Worm (Caenorhabditis elegans) whole organism, early embryonic: ENCODE results near the gene Y46E12A.3.

Source experiments
- B0310.2 ChIP-seq: sonication (generic microtip); optimal IDR thresholded peaks from 2 replicates; lab custom pipeline; 2016; ENCODE audit warnings: mild to moderate bottlenecking, missing genetic modification characterization, missing compliant biosample characterization
- F13C5.2 ChIP-seq: sonication (generic microtip); optimal IDR thresholded peaks from 2 replicates; lab custom pipeline; 2017; ENCODE audit warnings: mild to moderate bottlenecking, missing genetic modification characterization, inconsistent platforms, missing compliant biosample characterization
- aly-1 ChIP-seq: sonication (generic microtip); optimal IDR thresholded peaks from 2 replicates; lab custom pipeline; 2016; ENCODE audit warnings: missing genetic modification characterization, missing compliant biosample characterization
- ama-1 ChIP-seq: fragments of 150-350 bp; optimal IDR thresholded peaks from 2 replicates; lab custom pipeline; 2014
- ceh-13 ChIP-seq: fragments of 200-800 bp; sonication (Bioruptor generic); optimal IDR thresholded peaks from 2 replicates; lab custom pipeline; 2018; ENCODE audit warnings: mild to moderate bottlenecking, missing genetic modification characterization, missing compliant biosample characterization
- ceh-36 ChIP-seq: sonication (generic microtip); optimal IDR thresholded peaks from 2 replicates; lab custom pipeline; 2016; ENCODE audit warnings: missing genetic modification characterization, inconsistent platforms, missing compliant biosample characterization
- ets-7 ChIP-seq: sonication (generic microtip); optimal IDR thresholded peaks from 2 replicates; lab custom pipeline; 2016; ENCODE audit warnings: missing genotype, missing genetic modification characterization, missing compliant biosample characterization
- flt-1 ChIP-seq: fragments of 200-800 bp; sonication (Bioruptor generic); IDR thresholded peaks from 2 replicates; pipeline ENCODE4 v1.3.6; 2022; ENCODE audit warnings: missing genetic modification characterization, missing compliant biosample characterization
- hmbx-1 ChIP-seq: sonication (generic microtip); optimal IDR thresholded peaks from 2 replicates; lab custom pipeline; 2016; ENCODE audit warnings: mild to moderate bottlenecking, missing genetic modification characterization, missing compliant biosample characterization
- hmg-4 ChIP-seq: fragments of 200-800 bp; sonication (Bioruptor generic); optimal IDR thresholded peaks from 2 replicates; lab custom pipeline; 2018; ENCODE audit warnings: mild to moderate bottlenecking, missing genetic modification characterization, missing compliant biosample characterization
- hnd-1 ChIP-seq: sonication (generic microtip); optimal IDR thresholded peaks from 2 replicates; lab custom pipeline; 2016; ENCODE audit warnings: missing genetic modification characterization, missing compliant biosample characterization
- pes-1 ChIP-seq: fragments of 200-800 bp; sonication (Bioruptor generic); IDR thresholded peaks from 2 replicates; pipeline ENCODE4 v1.3.6; 2022; ENCODE audit warnings: missing genetic modification reagents, missing genetic modification characterization, missing compliant biosample characterization
- scrt-1 ChIP-seq: fragments of 200-800 bp; sonication (Bioruptor generic); IDR thresholded peaks from 2 replicates; pipeline ENCODE4 v1.3.6; 2022; ENCODE audit warnings: missing genetic modification characterization, missing compliant biosample characterization
- sea-1 ChIP-seq: fragments of 200-800 bp; sonication (Bioruptor generic); conservative IDR thresholded peaks from 2 replicates; pipeline ENCODE4 v1.3.6; 2022; ENCODE audit warnings: missing genetic modification characterization, missing compliant biosample characterization
- tbx-11 ChIP-seq: fragments of 200-800 bp; sonication (Bioruptor generic); IDR thresholded peaks from 2 replicates; pipeline ENCODE4 v1.3.6; 2022; ENCODE audit warnings: missing genetic modification characterization, missing compliant biosample characterization
- tbx-37 ChIP-seq: fragments of 200-800 bp; sonication (Bioruptor generic); conservative IDR thresholded peaks from 2 replicates; pipeline ENCODE4 v1.3.6; 2022; ENCODE audit warnings: missing genetic modification reagents, missing genetic modification characterization, missing compliant biosample characterization
- tra-4 ChIP-seq: sonication (generic microtip); optimal IDR thresholded peaks from 2 replicates; lab custom pipeline; 2017; ENCODE audit warnings: missing genetic modification characterization, missing compliant biosample characterization

The Y46E12A.3 gene

DNA sequence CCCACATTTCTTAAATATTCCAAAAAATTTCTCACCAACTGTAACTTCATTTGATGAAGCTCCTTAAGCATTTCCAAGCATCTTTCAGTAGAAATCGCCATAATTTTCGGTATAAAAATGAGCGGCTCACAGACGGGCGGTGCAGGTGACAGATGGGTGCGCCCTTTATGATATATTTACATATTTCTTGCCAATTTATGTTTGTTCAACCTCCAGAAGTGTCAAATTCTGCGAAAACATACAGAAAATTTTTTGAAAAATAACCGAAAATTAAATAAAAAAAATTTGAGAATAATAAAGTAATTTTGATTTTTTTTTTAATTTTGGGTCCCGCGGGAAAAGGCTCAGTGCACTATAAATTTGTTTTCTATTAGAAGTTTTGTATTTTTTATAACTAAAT lies at the start of gene Y46E12A.3:
TSS of gene Y46E12A.3 (minus strand) at position 101 of the 400 bp plus-strand sequence.
- TF ChIP-seq tbx-11 (GFP tag; lab: Robert Waterston, UW): no peak
- no peak for TF ChIP-seq hmg-4 (GFP tag; lab: Kevin White, UChicago)
- TF ChIP-seq ets-7 (tag; lab: Kevin White, UChicago): no peak
- no peak for TF ChIP-seq ceh-13
- TF ChIP-seq sea-1 (GFP tag; lab: Robert Waterston, UW): no peak
- TF ChIP-seq scrt-1 (GFP tag; lab: Robert Waterston, UW): no peak
- no peak for TF ChIP-seq pes-1 (GFP tag; lab: Robert Waterston, UW)
- no peak for TF ChIP-seq flt-1 (GFP tag; lab: Robert Waterston, UW)
- no peak for TF ChIP-seq aly-1 (tag; lab: Kevin White, UChicago)
- no peak for TF ChIP-seq ama-1 (lab: Kevin White, UChicago)

DNA sequence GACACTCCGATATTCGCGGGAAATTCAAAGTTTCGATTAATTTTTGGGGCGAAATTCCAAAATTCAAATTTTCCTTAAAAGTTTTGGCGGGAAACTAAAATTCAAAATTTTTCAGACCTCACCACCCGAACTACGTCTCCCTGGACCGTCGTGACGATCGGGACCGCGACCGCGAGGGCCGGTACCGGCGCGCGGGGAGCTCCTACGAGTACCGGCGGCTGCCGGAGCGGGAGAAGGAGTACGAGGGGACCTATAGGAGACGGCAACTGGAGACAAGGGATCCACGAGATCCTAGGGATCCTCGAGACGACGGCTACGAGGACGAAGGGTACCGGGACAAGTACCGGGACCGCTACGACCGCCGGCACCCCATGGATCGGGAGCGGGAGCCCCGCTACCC lies 49.7 kb upstream of the Y46E12A.3 start:
- TF ChIP-seq sea-1 (GFP tag; lab: Robert Waterston, UW) (no peak), aly-1 (tag; lab: Kevin White, UChicago) (no peak), hmg-4 (GFP tag; lab: Kevin White, UChicago) (no peak), F13C5.2 (tag; lab: Kevin White, UChicago) (no peak), ceh-36 (no peak), tbx-37 (GFP tag; lab: Robert Waterston, UW) (no peak), flt-1 (GFP tag; lab: Robert Waterston, UW) (no peak), tra-4 (no peak), ets-7 (tag; lab: Kevin White, UChicago) (no peak), scrt-1 (GFP tag; lab: Robert Waterston, UW) (no peak), hnd-1 (tag; lab: Kevin White, UChicago) (no peak), B0310.2 (no peak), ceh-13 (no peak), pes-1 (GFP tag; lab: Robert Waterston, UW) (no peak), hmbx-1 (tag; lab: Kevin White, UChicago) (no peak), ama-1 (lab: Kevin White, UChicago) (no peak)

- TF ChIP-seq pes-1 (GFP tag; lab: Robert Waterston, UW) (no peak), ama-1 (lab: Kevin White, UChicago) (no peak), ceh-13 (no peak), tra-4 (no peak), tbx-11 (GFP tag; lab: Robert Waterston, UW) (no peak), B0310.2 (no peak), flt-1 (GFP tag; lab: Robert Waterston, UW) (no peak), hmg-4 (GFP tag; lab: Kevin White, UChicago) (no peak), ceh-36 (no peak), hmbx-1 (tag; lab: Kevin White, UChicago) (no peak), hnd-1 (tag; lab: Kevin White, UChicago) (no peak), ets-7 (tag; lab: Kevin White, UChicago) (no peak), scrt-1 (GFP tag; lab: Robert Waterston, UW) (no peak), aly-1 (tag; lab: Kevin White, UChicago) (no peak), tbx-37 (GFP tag; lab: Robert Waterston, UW) (no peak)
Observed at ce11 chrIII:1803000-1803399, 48.3 kb upstream of the Y46E12A.3 start.

DNA sequence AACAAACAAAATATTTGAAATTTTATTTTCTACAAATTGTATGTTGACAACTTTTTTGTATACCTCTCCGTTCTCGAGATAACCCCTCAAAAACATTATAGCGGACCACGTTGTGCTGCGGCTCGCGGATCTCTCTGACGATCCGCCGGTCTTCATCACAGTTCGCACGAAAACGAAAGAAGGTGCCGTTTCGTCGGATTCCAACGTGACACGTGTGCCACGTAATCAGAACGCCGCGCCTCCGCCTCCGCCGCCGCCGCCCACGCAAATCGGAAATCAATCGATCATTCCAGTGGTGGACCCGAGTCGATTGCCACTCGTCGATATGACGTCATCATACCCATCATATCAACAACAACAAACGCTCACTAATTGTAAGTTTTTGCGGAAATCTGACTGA lies 44.7 kb upstream of the Y46E12A.3 start:
- TF ChIP-seq scrt-1 (GFP tag; lab: Robert Waterston, UW): no peak
- no peak for TF ChIP-seq ceh-13

DNA sequence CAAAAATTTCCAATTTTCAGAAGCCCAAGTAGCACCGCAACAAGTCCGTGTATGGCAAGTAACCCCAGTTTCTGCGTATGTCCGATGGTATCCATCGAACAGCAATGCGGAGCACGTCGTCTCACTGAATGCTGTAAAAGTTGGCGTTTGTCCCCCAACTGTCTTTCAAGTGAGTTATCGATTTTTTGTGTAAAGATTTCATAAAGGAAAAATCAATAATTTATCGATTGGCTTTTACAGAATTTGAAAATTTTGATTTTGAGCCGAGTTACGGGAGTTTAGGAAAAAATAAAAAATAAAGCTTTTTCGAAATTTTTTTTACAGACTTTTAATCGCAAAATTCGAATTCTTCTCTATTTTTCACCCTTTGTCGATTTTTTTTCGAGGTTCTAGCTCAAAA lies 39.4 kb upstream of the Y46E12A.3 start:
- TF ChIP-seq B0310.2: no peak
- no peak for TF ChIP-seq ama-1 (lab: Kevin White, UChicago)
- no peak for TF ChIP-seq hmg-4 (GFP tag; lab: Kevin White, UChicago)
- no peak for TF ChIP-seq hnd-1 (tag; lab: Kevin White, UChicago)
- no peak for TF ChIP-seq aly-1 (tag; lab: Kevin White, UChicago)
- no peak for TF ChIP-seq ets-7 (tag; lab: Kevin White, UChicago)
- no peak for TF ChIP-seq tra-4
- no peak for TF ChIP-seq ceh-13
- no peak for TF ChIP-seq ceh-36

ce11 chrIII:1793416-1793815 lies 38.7 kb upstream of the Y46E12A.3 start:
- TF ChIP-seq ets-7 (tag; lab: Kevin White, UChicago): no peak
- no peak for TF ChIP-seq hnd-1 (tag; lab: Kevin White, UChicago)
- TF ChIP-seq hmbx-1 (tag; lab: Kevin White, UChicago): no peak
- no peak for TF ChIP-seq tbx-11 (GFP tag; lab: Robert Waterston, UW)
- TF ChIP-seq tbx-37 (GFP tag; lab: Robert Waterston, UW): no peak
- TF ChIP-seq F13C5.2 (tag; lab: Kevin White, UChicago): no peak
- TF ChIP-seq ama-1 (lab: Kevin White, UChicago): no peak
- TF ChIP-seq aly-1 (tag; lab: Kevin White, UChicago): no peak
- no peak for TF ChIP-seq ceh-36
- no peak for TF ChIP-seq pes-1 (GFP tag; lab: Robert Waterston, UW)
- no peak for TF ChIP-seq tra-4
- TF ChIP-seq B0310.2: no peak
- TF ChIP-seq scrt-1 (GFP tag; lab: Robert Waterston, UW): no peak

- TF ChIP-seq tbx-37 (GFP tag; lab: Robert Waterston, UW): no peak
Observed at ce11 chrIII:1791949-1792348, 37.2 kb upstream of the Y46E12A.3 start.

DNA sequence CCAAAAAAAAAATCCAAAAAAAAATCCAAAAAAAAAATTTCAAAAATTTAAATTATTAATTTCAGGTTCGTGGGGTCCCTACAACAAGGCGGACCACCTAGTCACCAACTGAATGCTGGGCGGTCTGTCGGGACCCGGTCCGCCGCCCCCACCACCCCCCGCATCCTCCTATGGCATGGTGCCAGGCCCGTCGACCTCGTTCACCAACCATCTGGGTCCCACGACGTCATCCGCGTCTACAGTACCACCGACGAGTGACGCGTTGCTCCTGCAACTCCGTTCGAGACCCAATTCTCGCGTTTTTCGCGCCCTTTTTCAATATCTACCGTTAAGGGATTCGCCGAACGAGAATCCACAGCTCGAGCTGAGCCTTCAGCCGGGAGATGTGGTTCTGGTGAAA lies 34.2 kb upstream of the Y46E12A.3 start:
- TF ChIP-seq pes-1 (GFP tag; lab: Robert Waterston, UW) (no peak), hmg-4 (GFP tag; lab: Kevin White, UChicago) (no peak), tra-4 (no peak), flt-1 (GFP tag; lab: Robert Waterston, UW) (no peak), sea-1 (GFP tag; lab: Robert Waterston, UW) (no peak), aly-1 (tag; lab: Kevin White, UChicago) (no peak), B0310.2 (no peak), hnd-1 (tag; lab: Kevin White, UChicago) (no peak), hmbx-1 (tag; lab: Kevin White, UChicago) (no peak), ceh-13 (no peak), F13C5.2 (tag; lab: Kevin White, UChicago) (no peak)
